Worm (Caenorhabditis elegans): ENCODE results near the gene dyf-3.

- TF ChIP-seq fos-1 (tag; optimal IDR thresholded peaks at IDR 0.05) (no peak), ZK546.5 (tag; optimal IDR thresholded peaks at IDR 0.05) (no peak), elt-3 (tag; optimal IDR thresholded peaks at IDR 0.05) (no peak), nhr-25 (tag; optimal IDR thresholded peaks at IDR 0.05) (no peak), nhr-6 (tag; optimal IDR thresholded peaks at IDR 0.05) (no peak), nhr-77 (tag; optimal IDR thresholded peaks at IDR 0.05) (no peak)
These were observed 953 bp downstream of the dyf-3 start for ce11 chrIV:3398078-3398477.

Measured in whole organism, L2 larva.